Fruit fly (Drosophila melanogaster): ENCODE measurements around the gene Ibf1.

- TF ChIP-seq fru (optimal IDR thresholded peaks at IDR 0.05): no peak
- no peak for TF ChIP-seq CG11560 (tag; IDR thresholded peaks at IDR 0.05)
- peak; percentile 54 for TF ChIP-seq CG12391 (tag; optimal IDR thresholded peaks at IDR 0.05)
- peak; percentile 70 for TF ChIP-seq Ssrp (tag; optimal IDR thresholded peaks at IDR 0.05)
- peak; percentile 16 for TF ChIP-seq NK7.1 (GFP tag; optimal IDR thresholded peaks at IDR 0.05)
- peak; percentile 52 for TF ChIP-seq HHEX (GFP tag; optimal IDR thresholded peaks at IDR 0.05)
- TF ChIP-seq CG1529 (GFP tag; optimal IDR thresholded peaks at IDR 0.05): no peak
- peak; percentile 27 for TF ChIP-seq maf-S (GFP tag; optimal IDR thresholded peaks at IDR 0.05)
- TF ChIP-seq zfh2 (GFP tag; optimal IDR thresholded peaks at IDR 0.05): no peak
- no peak for TF ChIP-seq grn (GFP tag; optimal IDR thresholded peaks at IDR 0.05)
Measured at dm6 chr3R:9224807-9225206, 34.0 kb upstream of the Ibf1 start.
